Fruit fly (Drosophila melanogaster) whole organism, embryonic: ENCODE results near the gene THADA.

Experiments
- CG14710 ChIP-seq: fragments of 200-800 bp; sonication (Bioruptor generic); optimal IDR thresholded peaks from 3 replicates; lab custom pipeline; 2019; ENCODE audit warnings: missing biosample characterization, mild to moderate bottlenecking, missing genetic modification characterization, moderate library complexity
- CG17361 ChIP-seq: fragments of 200-800 bp; sonication (Bioruptor generic); IDR thresholded peaks from 3 replicates; pipeline ENCODE4 v1.3.6; 2022; ENCODE audit warnings: missing biosample characterization, missing genetic modification characterization
- CG17912 ChIP-seq: fragments of 200-800 bp; sonication (Bioruptor generic); optimal IDR thresholded peaks from 2 replicates; lab custom pipeline; 2018; ENCODE audit warnings: missing biosample characterization, mild to moderate bottlenecking, missing genetic modification characterization
- CG18599 ChIP-seq: fragments of 200-800 bp; sonication (Bioruptor generic); optimal IDR thresholded peaks from 3 replicates; lab custom pipeline; 2017; ENCODE audit warnings: missing biosample characterization, missing genetic modification characterization, mild to moderate bottlenecking, moderate library complexity, missing genetic modification reagents
- CG2120 ChIP-seq: fragments of 200-800 bp; sonication (Bioruptor generic); optimal IDR thresholded peaks from 3 replicates; lab custom pipeline; 2016; ENCODE audit warnings: missing biosample characterization, missing genetic modification characterization
- CG2712 ChIP-seq: fragments of 200-800 bp; optimal IDR thresholded peaks from 3 replicates; lab custom pipeline; 2019; ENCODE audit warnings: missing biosample characterization, mild to moderate bottlenecking, missing genetic modification characterization, moderate library complexity
- CG34422 ChIP-seq: fragments of 200-800 bp; sonication (Bioruptor generic); IDR thresholded peaks from 3 replicates; pipeline ENCODE4 v1.3.6; 2022; ENCODE audit warnings: missing biosample characterization, missing genetic modification characterization
- CG3726 ChIP-seq: fragments of 200-800 bp; sonication (Bioruptor generic); IDR thresholded peaks from 3 replicates; pipeline ENCODE4, ENCODE4 v1.3.6; 2022; ENCODE audit warnings: missing biosample characterization, missing genetic modification characterization
- CG4328 ChIP-seq: fragments of 200-800 bp; sonication (Bioruptor generic); optimal IDR thresholded peaks from 3 replicates; lab custom pipeline; 2017; ENCODE audit warnings: missing biosample characterization, missing genetic modification reagents, missing genetic modification characterization
- CG6254 ChIP-seq: fragments of 200-800 bp; sonication (Bioruptor generic); optimal IDR thresholded peaks from 3 replicates; lab custom pipeline; 2017; ENCODE audit warnings: mild to moderate bottlenecking, missing biosample characterization, missing genetic modification reagents, missing genetic modification characterization
- CG7839 ChIP-seq: fragments of 200-800 bp; sonication (Bioruptor generic); optimal IDR thresholded peaks from 3 replicates; lab custom pipeline; 2018; ENCODE audit warnings: missing biosample characterization, mild to moderate bottlenecking, missing genetic modification characterization, moderate library complexity
- CG9797 ChIP-seq: fragments of 200-800 bp; sonication (Bioruptor generic); optimal IDR thresholded peaks from 3 replicates; lab custom pipeline; 2018; ENCODE audit warnings: missing biosample characterization, mild to moderate bottlenecking, missing genetic modification characterization
- CG9876 ChIP-seq: fragments of 200-800 bp; sonication (Bioruptor generic); optimal IDR thresholded peaks from 2 replicates; lab custom pipeline; 2016; ENCODE audit warnings: missing biosample characterization, missing genetic modification characterization
- CTCF ChIP-seq: fragments of 200-800 bp; sonication (Bioruptor generic); optimal IDR thresholded peaks from 2 replicates; lab custom pipeline; 2017; ENCODE audit warnings: missing biosample characterization, mild to moderate bottlenecking, missing genetic modification characterization, moderate library complexity
- CoRest ChIP-seq: fragments of 200-800 bp; sonication (Bioruptor generic); optimal IDR thresholded peaks from 3 replicates; lab custom pipeline; 2018; ENCODE audit warnings: missing biosample characterization, mild to moderate bottlenecking, missing genetic modification characterization, moderate library complexity
- Meics ChIP-seq: fragments of 200-800 bp; sonication (Bioruptor generic); optimal IDR thresholded peaks from 2 replicates; lab custom pipeline; 2017; ENCODE audit warnings: missing biosample characterization, mild to moderate bottlenecking, missing genetic modification characterization
- Sox102F ChIP-seq: fragments of 200-800 bp; sonication (Bioruptor generic); optimal IDR thresholded peaks from 2 replicates; lab custom pipeline; 2018; ENCODE audit warnings: missing biosample characterization, mild to moderate bottlenecking, missing genetic modification characterization, moderate library complexity
- aop ChIP-seq: fragments of 200-800 bp; sonication (Bioruptor generic); IDR thresholded peaks from 2 replicates; pipeline ENCODE4 v1.3.6; 2022; ENCODE audit warnings: missing biosample characterization, missing genetic modification characterization
- cato ChIP-seq: fragments of 200-800 bp; sonication (Bioruptor generic); optimal IDR thresholded peaks from 2 replicates; lab custom pipeline; 2016; ENCODE audit warnings: missing biosample characterization, missing genetic modification characterization, borderline replicate concordance
- croc ChIP-seq: fragments of 200-800 bp; sonication (Bioruptor generic); conservative IDR thresholded peaks from 3 replicates; pipeline ENCODE4 v1.3.6; 2022; ENCODE audit warnings: missing biosample characterization, missing genetic modification characterization
- danr ChIP-seq: fragments of 200-800 bp; sonication (Bioruptor generic); IDR thresholded peaks from 2 replicates; pipeline ENCODE4 v1.3.6; 2022; ENCODE audit warnings: missing biosample characterization, missing genetic modification characterization
- ems ChIP-seq: fragments of 200-800 bp; sonication (Bioruptor generic); optimal IDR thresholded peaks from 3 replicates; lab custom pipeline; 2016; ENCODE audit warnings: missing biosample characterization, missing genetic modification characterization
- gro ChIP-seq: fragments of 200-800 bp; sonication (Bioruptor generic); optimal IDR thresholded peaks from 2 replicates; lab custom pipeline; 2016; ENCODE audit warnings: missing biosample characterization, missing genetic modification characterization
- ind ChIP-seq: fragments of 200-800 bp; sonication (Bioruptor generic); optimal IDR thresholded peaks from 3 replicates; lab custom pipeline; 2016; ENCODE audit warnings: missing biosample characterization, missing genetic modification characterization
- mirr ChIP-seq: fragments of 200-800 bp; sonication (Bioruptor generic); optimal IDR thresholded peaks from 3 replicates; lab custom pipeline; 2018; ENCODE audit warnings: missing biosample characterization, mild to moderate bottlenecking, missing genetic modification characterization
- pfk ChIP-seq: fragments of 200-800 bp; sonication (Bioruptor generic); optimal IDR thresholded peaks from 2 replicates; lab custom pipeline; 2018; ENCODE audit warnings: missing biosample characterization, mild to moderate bottlenecking, missing genetic modification characterization, moderate library complexity
- seq ChIP-seq: fragments of 200-800 bp; sonication (Bioruptor generic); IDR thresholded peaks from 2 replicates; pipeline ENCODE4 v1.3.6; 2022; ENCODE audit warnings: missing biosample characterization, missing genetic modification characterization
- slbo ChIP-seq: fragments of 200-800 bp; sonication (Bioruptor generic); IDR thresholded peaks from 2 replicates; pipeline ENCODE4 v1.3.6; 2022; ENCODE audit warnings: missing biosample characterization, missing genetic modification characterization
- stc ChIP-seq: fragments of 200-800 bp; sonication (Bioruptor generic); IDR thresholded peaks from 2 replicates; pipeline ENCODE4 v1.3.6; 2022; ENCODE audit warnings: missing biosample characterization, missing genetic modification characterization
- stwl ChIP-seq: fragments of 200-800 bp; sonication (Bioruptor generic); optimal IDR thresholded peaks from 3 replicates; lab custom pipeline; 2018; ENCODE audit warnings: missing biosample characterization, mild to moderate bottlenecking, missing genetic modification characterization, moderate library complexity
- tin ChIP-seq: fragments of 200-800 bp; sonication (Bioruptor generic); optimal IDR thresholded peaks from 3 replicates; lab custom pipeline; 2016; ENCODE audit warnings: missing biosample characterization, missing genetic modification characterization
- yki ChIP-seq: fragments of >200 bp; optimal IDR thresholded peaks from 3 replicates; lab custom pipeline; 2018
- zfh2 ChIP-seq: fragments of 200-800 bp; sonication (Bioruptor generic); optimal IDR thresholded peaks from 2 replicates; lab custom pipeline; 2016; ENCODE audit warnings: missing biosample characterization, missing genetic modification characterization

Gene THADA

dm6 chrX:19818617-19819016 lies 46.7 kb downstream of the THADA start (continued):
- TF ChIP-seq CG2712 (tag; lab: Kevin White, UChicago) (no peak), CoRest (tag; lab: Kevin White, UChicago) (peak; percentile 24), ind (GFP tag; lab: Kevin White, UChicago) (no peak), CG4328 (GFP tag; lab: Kevin White, UChicago) (no peak), yki (lab: Kevin White, UChicago) (no peak), CG3726 (GFP tag; lab: Robert Waterston, UW) (no peak), croc (GFP tag; lab: Robert Waterston, UW) (peak; percentile 21; the same call in 2 of the 3 replicates), CG34422 (no peak), pfk (GFP tag; lab: Kevin White, UChicago) (no peak), slbo (GFP tag; lab: Robert Waterston, UW) (0 out of 2 replicates have a peak, but pooled peaks have one; percentile 18), CG2120 (peak; percentile 3), seq (GFP tag; lab: Robert Waterston, UW) (no peak), CG7839 (peak; percentile 42), Meics (GFP tag; lab: Kevin White, UChicago) (peak; percentile 30), CG9797 (GFP tag; lab: Kevin White, UChicago) (no peak), CG17912 (GFP tag; lab: Kevin White, UChicago) (no peak), CG18599 (GFP tag; lab: Kevin White, UChicago) (peak; percentile 68)

DNA sequence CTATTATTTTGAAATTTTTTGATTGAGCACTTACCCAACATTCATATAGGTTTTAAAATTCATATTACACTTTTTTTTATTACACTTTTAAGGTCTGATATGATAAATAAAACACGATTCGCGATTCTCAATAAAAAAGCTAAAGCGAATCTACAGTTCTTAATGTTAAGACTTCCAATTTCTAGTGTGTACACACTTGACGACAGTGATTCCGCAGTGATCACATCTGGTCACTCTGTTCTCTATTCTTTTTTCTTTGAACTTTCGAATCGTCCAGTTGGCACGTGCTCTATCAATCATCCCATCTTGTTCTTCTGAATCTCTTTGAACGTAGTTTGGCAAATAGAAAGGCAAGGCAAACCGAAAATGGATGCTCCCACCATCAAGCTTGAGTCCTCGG lies 49.6 kb downstream of the THADA start, which contains the start of gene SkpC:
TSS of gene SkpC (plus strand) at position 301 of the 400 bp plus-strand sequence.
- peak; percentile 5 for TF ChIP-seq stwl (tag; lab: Kevin White, UChicago)
- no peak for TF ChIP-seq ems (GFP tag; lab: Kevin White, UChicago)
- TF ChIP-seq tin (GFP tag; lab: Kevin White, UChicago): no peak
- TF ChIP-seq CG17361 (GFP tag; lab: Robert Waterston, UW): no peak
- TF ChIP-seq aop: no peak
- no peak for TF ChIP-seq mirr (GFP tag; lab: Kevin White, UChicago)
- TF ChIP-seq CG14710 (tag; lab: Kevin White, UChicago): peak; percentile 52
- TF ChIP-seq cato: no peak
- no peak for TF ChIP-seq Sox102F (GFP tag; lab: Kevin White, UChicago)
- no peak for TF ChIP-seq gro (GFP tag; lab: Kevin White, UChicago)

dm6 chrX:19812429-19812828 lies 52.9 kb downstream of the THADA start, which contains the start of gene SkpD:
SkpD (plus strand) TSS chrX:19812729.
- TF ChIP-seq zfh2 (GFP tag; lab: Kevin White, UChicago): no peak
- TF ChIP-seq CG9876 (GFP tag; lab: Kevin White, UChicago): no peak
- TF ChIP-seq CG6254 (GFP tag; lab: Kevin White, UChicago): no peak

- TF ChIP-seq danr (GFP tag; lab: Robert Waterston, UW): no peak
- no peak for TF ChIP-seq stc
- TF ChIP-seq CTCF (GFP tag; lab: Kevin White, UChicago): peak; percentile 79
Observed at dm6 chrX:19811057-19811456, 54.3 kb downstream of the THADA start.
